Worm (Caenorhabditis elegans): ENCODE measurements around the gene srg-22.

The srg-22 gene

DNA sequence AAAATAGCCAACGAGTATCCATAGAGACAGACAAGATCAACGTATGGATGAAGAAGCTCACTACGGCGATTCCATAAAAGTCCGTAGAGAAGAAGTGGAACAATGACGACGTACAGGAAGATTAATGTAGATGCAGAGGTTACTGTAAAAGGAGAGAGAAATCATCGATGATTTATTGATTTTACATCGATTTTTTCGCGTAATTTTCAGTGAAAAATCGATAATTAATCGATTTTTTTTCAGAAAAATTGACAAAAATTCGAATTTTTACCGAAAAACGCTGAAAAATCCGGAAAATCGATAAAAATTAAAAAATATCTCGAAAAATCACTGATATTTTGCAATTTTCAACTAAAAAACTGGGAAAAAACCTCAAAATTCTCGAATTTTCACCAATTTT is 26.9 kb downstream of the srg-22 start:
- TF ChIP-seq ceh-62 (tag; optimal IDR thresholded peaks at IDR 0.05) (no peak), nhr-76 (tag; optimal IDR thresholded peaks at IDR 0.05) (no peak), dve-1 (tag; optimal IDR thresholded peaks at IDR 0.05; ENCODE audit: insufficient read depth) (no peak), ceh-82 (tag; optimal IDR thresholded peaks at IDR 0.05) (no peak), ceh-28 (tag; optimal IDR thresholded peaks at IDR 0.05) (peak; percentile 81), ztf-7 (tag; optimal IDR thresholded peaks at IDR 0.05) (no peak)

DNA sequence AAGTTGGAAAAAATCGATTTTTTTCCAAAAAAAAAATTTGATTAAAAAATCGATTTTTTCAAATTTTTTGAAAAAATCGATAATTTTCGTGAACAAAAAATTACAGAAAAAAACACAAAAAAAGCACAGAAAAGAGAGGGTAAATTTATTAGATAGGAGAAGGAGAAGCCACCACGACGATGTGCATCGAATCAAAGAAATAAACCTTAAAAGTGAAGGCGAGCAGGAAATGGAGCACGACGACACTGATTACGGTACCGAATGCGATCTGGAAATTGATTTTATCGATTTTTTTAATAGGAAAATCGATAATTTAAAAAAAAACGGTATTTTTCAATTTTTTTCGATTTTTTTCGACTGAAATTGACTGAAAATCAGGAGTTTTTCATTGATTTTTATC is 28.2 kb downstream of the srg-22 start:
- TF ChIP-seq ceh-28 (tag; optimal IDR thresholded peaks at IDR 0.05) (peak; percentile 12), mes-2 (tag; optimal IDR thresholded peaks at IDR 0.05; ENCODE audit: poor library complexity, severe bottlenecking) (no peak)

DNA sequence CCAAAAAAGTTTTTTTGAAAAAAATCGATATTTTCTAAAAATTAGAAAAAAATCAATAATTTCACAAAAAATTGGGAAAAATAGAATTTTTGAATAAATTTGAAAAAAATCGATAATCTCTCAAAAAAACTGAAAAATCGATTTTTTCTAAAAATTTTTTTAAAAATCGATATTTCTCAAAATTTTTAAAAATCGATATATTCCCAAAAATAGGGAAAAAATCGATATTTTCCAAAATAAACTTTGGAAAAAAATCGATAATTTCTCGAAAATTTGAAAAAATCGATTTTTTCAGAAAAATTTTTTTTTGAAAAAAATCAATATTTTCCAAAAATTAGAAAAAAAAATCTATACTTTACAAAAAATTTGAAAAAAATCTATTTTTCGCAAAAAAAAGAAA is 28.6 kb downstream of the srg-22 start:
- TF ChIP-seq set-16 (GFP tag; IDR thresholded peaks at IDR 0.05) (no peak), Y5F2A.4 (GFP tag; optimal IDR thresholded peaks at IDR 0.05) (no peak), ceh-28 (tag; optimal IDR thresholded peaks at IDR 0.05) (peak; percentile 70), nhr-48 (tag; optimal IDR thresholded peaks at IDR 0.05) (no peak), ZK546.5 (tag; optimal IDR thresholded peaks at IDR 0.05) (no peak), dmd-6 (GFP tag; IDR thresholded peaks at IDR 0.05) (no peak), nhr-42 (GFP tag; IDR thresholded peaks at IDR 0.05) (no peak)

DNA sequence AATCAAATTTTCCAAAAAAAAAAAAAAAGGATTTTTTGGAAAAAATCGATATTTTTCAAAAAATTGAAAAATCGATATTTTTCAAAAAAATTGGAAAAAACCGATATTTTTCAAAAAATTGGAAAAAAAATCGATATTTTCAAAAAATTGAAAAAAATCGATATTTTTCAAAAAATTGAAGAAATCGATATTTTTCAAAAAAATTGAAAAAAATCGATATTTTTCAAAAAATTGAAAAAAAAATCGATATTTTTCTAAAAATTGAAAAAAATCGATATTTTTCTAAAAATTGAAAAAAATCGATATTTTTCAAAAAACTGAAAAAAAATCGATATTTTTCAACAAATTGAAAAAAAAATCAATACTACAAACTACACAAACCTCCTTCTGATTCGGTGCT is 29.3 kb downstream of the srg-22 start:
- TF ChIP-seq ceh-28 (tag; optimal IDR thresholded peaks at IDR 0.05) (peak; percentile 77), T26A8.4 (GFP tag; IDR thresholded peaks at IDR 0.05) (no peak)

DNA sequence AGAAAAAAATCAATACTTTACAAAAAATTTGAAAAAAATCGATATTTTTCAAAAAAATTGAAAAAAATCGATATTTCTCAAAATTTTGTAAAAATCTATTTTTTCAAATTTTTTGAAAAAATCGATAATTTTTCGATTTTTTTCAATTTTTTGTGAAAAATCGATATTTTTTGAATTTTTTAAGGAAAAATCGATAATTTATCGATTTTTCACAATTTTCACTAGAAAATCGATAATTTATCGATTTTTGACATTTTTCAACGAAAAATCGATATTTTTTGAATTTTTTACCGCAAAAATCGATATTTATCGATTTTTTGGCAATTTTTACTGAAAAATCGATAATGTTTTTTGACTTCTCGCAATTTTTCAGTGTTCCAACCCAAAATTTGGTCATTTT is 29.9 kb downstream of the srg-22 start:
- TF ChIP-seq ceh-28 (tag; optimal IDR thresholded peaks at IDR 0.05) (peak; percentile 94), jun-1 (tag; optimal IDR thresholded peaks at IDR 0.05) (no peak), php-3 (GFP tag; IDR thresholded peaks at IDR 0.05) (no peak), aha-1 (tag) (no peak), tra-1 (GFP tag; IDR thresholded peaks at IDR 0.05) (no peak), lin-38 (GFP tag; IDR thresholded peaks at IDR 0.05) (no peak)

DNA sequence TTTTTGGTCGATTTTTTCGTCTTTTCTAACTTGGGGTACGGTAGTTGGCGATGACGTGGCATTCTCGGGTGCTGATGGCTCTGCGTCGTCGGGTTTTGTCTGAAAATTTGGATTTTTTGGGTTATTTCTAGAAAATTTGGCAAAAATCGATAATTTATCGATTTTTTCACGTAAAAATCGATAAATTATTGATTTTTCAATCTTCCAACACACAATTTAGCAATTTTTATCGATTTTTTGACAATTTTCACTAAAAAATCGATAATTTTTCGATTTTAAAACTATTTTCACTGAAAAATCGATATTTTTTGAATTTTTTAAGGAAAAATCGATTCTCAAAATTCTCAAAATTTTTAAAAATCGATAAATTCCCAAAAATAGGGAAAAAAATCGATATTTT is 30.4 kb downstream of the srg-22 start:
- peak; percentile 89 for TF ChIP-seq ceh-28 (tag; optimal IDR thresholded peaks at IDR 0.05)
- no peak for TF ChIP-seq aly-2 (tag; optimal IDR thresholded peaks at IDR 0.05)
- no peak for TF ChIP-seq gei-8 (GFP tag; optimal IDR thresholded peaks at IDR 0.05)
- TF ChIP-seq tra-1 (GFP tag; IDR thresholded peaks at IDR 0.05): no peak
- no peak for TF ChIP-seq nhr-42 (GFP tag; IDR thresholded peaks at IDR 0.05)
- no peak for TF ChIP-seq spr-3 (GFP tag; optimal IDR thresholded peaks at IDR 0.05)
- no peak for TF ChIP-seq lin-29 (GFP tag; IDR thresholded peaks at IDR 0.05)
- TF ChIP-seq nhr-28 (tag; optimal IDR thresholded peaks at IDR 0.05): no peak

DNA sequence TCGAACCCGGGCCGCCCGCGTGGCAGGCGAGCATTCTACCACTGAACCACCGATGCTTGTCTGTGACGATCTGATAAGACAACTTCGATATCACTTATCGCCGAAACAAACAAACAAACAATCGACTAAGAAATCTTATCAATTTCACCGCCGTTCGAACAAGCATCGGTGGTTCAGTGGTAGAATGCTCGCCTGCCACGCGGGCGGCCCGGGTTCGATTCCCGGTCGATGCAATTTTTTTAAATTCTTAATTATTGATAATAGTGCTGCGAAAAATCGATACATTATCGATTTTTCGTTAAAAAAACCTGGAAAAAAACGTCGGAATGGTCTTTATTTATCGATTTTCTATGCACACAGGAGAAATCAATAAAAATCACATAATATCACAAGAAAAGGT is 31.0 kb downstream of the srg-22 start:
- TF ChIP-seq egl-43 (GFP tag; IDR thresholded peaks at IDR 0.05): peak; percentile 78
- TF ChIP-seq lin-1 (GFP tag; IDR thresholded peaks at IDR 0.05): peak; percentile 83
- peak; percentile 74 for TF ChIP-seq snpc-1.2 (GFP tag; IDR thresholded peaks at IDR 0.05)
- TF ChIP-seq skn-1 (tag; optimal IDR thresholded peaks at IDR 0.05): no peak
- peak in 1 of 2 experiments; percentile 4 for TF ChIP-seq mdl-1 (tag; optimal IDR thresholded peaks at IDR 0.05)
- TF ChIP-seq jun-1 (tag; optimal IDR thresholded peaks at IDR 0.05): no peak
- 0 out of 2 replicates have a peak, but pooled peaks have one; percentile 43 for TF ChIP-seq nhr-41 (GFP tag; IDR thresholded peaks at IDR 0.05)
- peak; percentile 19 for TF ChIP-seq lir-3 (tag; optimal IDR thresholded peaks at IDR 0.05)
- no peak for TF ChIP-seq nhr-6 (tag; optimal IDR thresholded peaks at IDR 0.05)
- no peak for TF ChIP-seq dmd-9 (GFP tag; IDR thresholded peaks at IDR 0.05)
- TF ChIP-seq mxl-2 (GFP tag; conservative IDR thresholded peaks at IDR 0.05): no peak
- no peak; the same call in 1 of the 2 replicates for TF ChIP-seq lim-7 (GFP tag; IDR thresholded peaks at IDR 0.05)
- no peak for TF ChIP-seq nhr-77 (tag; optimal IDR thresholded peaks at IDR 0.05)
- no peak for TF ChIP-seq ZK337.2 (GFP tag; IDR thresholded peaks at IDR 0.05)
- TF ChIP-seq lin-29 (GFP tag; IDR thresholded peaks at IDR 0.05): no peak
- TF ChIP-seq ceh-32 (tag; optimal IDR thresholded peaks at IDR 0.05; ENCODE audit: poor library complexity): no peak
- TF ChIP-seq mep-1 (tag; optimal IDR thresholded peaks at IDR 0.05): peak; percentile 59
- TF ChIP-seq vab-7 (GFP tag; IDR thresholded peaks at IDR 0.05): peak; percentile 75
- peak; percentile 67; the same call in 1 of the 2 replicates for TF ChIP-seq tra-1 (GFP tag; IDR thresholded peaks at IDR 0.05)
- no peak for TF ChIP-seq nhr-10 (tag; optimal IDR thresholded peaks at IDR 0.05)
- peak; percentile 72 for TF ChIP-seq zip-2 (tag; optimal IDR thresholded peaks at IDR 0.05)
